In the genomic region with DNA sequence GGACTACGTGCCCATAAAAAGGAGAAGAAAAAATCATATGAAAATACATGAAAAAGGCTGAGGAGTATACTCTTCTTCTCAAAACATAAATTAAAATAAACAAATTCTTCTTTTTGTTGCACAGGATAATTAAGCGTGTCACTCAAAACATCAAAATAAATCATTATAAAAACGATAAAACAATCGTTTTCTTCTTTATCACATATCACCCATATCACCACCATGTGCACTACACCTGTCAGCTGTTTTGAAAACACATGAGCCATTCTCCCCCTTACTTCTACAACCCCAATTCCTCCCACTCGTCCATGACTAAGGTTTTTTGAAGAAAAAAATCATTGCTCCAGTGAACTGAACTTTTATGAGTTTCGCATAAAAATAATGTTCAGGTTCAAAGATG, we compare ENCODE assay signal across 6 worm cellular contexts.
TF ChIP-seq lines count a peak whose summit lies in the region.

No protein-coding gene starts in this region.

TF ChIP-seq in whole organism, L1 larva, 84 proteins besides CTCF, POLR2A, EP300 and RAD21:
- peak; percentile 6 for TF ChIP-seq nhr-20 (tag; optimal IDR thresholded peaks at IDR 0.05; lab: Kevin White, UChicago)
- TF ChIP-seq ets-5 (GFP tag; IDR thresholded peaks at IDR 0.05; lab: Robert Waterston, UW), result no peak
- TF ChIP-seq nhr-19 (GFP tag; conservative IDR thresholded peaks at IDR 0.05; lab: Robert Waterston, UW), result peak; percentile 36; the same call in 1 of the 2 replicates
- no peak for TF ChIP-seq nhr-12 (tag; optimal IDR thresholded peaks at IDR 0.05; lab: Kevin White, UChicago)
- no peak for TF ChIP-seq dpl-1 (GFP tag; optimal IDR thresholded peaks at IDR 0.05; lab: Kevin White, UChicago)
- peak; percentile 70 for TF ChIP-seq lin-14 (GFP tag; optimal IDR thresholded peaks at IDR 0.05; lab: Kevin White, UChicago)
- peak; percentile 68 for TF ChIP-seq lin-39 (tag; optimal IDR thresholded peaks at IDR 0.05; lab: Kevin White, UChicago)
- peak; percentile 75 for TF ChIP-seq rnt-1 (tag; optimal IDR thresholded peaks at IDR 0.05; lab: Kevin White, UChicago)
- peak; percentile 65 for TF ChIP-seq nhr-71 (tag; optimal IDR thresholded peaks at IDR 0.05; lab: Kevin White, UChicago)
- peak in 1 of 2 experiments; percentile 12 for TF ChIP-seq mdl-1 (tag; optimal IDR thresholded peaks at IDR 0.05; lab: Kevin White, UChicago)
- peak; percentile 21 for TF ChIP-seq snu-23 (GFP tag; optimal IDR thresholded peaks at IDR 0.05; lab: Kevin White, UChicago)
- no peak for TF ChIP-seq ama-1 (optimal IDR thresholded peaks at IDR 0.05; lab: Kevin White, UChicago)
- peak; percentile 12 for TF ChIP-seq snpc-4 (tag; optimal IDR thresholded peaks at IDR 0.05; lab: Kevin White, UChicago)
- peak in 1 of 2 experiments; percentile 28 for TF ChIP-seq lsy-2 (tag; optimal IDR thresholded peaks at IDR 0.05; lab: Kevin White, UChicago)

TF ChIP-seq in whole organism, L2 larva, 48 proteins besides CTCF, POLR2A, EP300 and RAD21:
- TF ChIP-seq lsy-2 (tag; optimal IDR thresholded peaks at IDR 0.05; lab: Kevin White, UChicago) (peak in 1 of 2 experiments; percentile 16), mab-5 (tag; optimal IDR thresholded peaks at IDR 0.05; lab: Kevin White, UChicago) (peak; percentile 33), nhr-11 (tag; optimal IDR thresholded peaks at IDR 0.05; lab: Kevin White, UChicago) (no peak), aly-2 (tag; optimal IDR thresholded peaks at IDR 0.05; lab: Kevin White, UChicago) (no peak), sma-9 (GFP tag; optimal IDR thresholded peaks at IDR 0.05; lab: Kevin White, UChicago) (peak; percentile 27), sma-9 (tag; optimal IDR thresholded peaks at IDR 0.05; lab: Kevin White, UChicago) (no peak), nhr-129 (tag; optimal IDR thresholded peaks at IDR 0.05; lab: Kevin White, UChicago) (peak; percentile 34)

TF ChIP-seq in whole organism, L3 larva, 47 proteins besides CTCF, POLR2A, EP300 and RAD21:
- peak; percentile 47 for TF ChIP-seq egl-5 (tag; optimal IDR thresholded peaks at IDR 0.05; lab: Kevin White, UChicago)
- TF ChIP-seq nhr-67 (tag; optimal IDR thresholded peaks at IDR 0.05; lab: Kevin White, UChicago), result no peak

TF ChIP-seq in whole organism, L4 larva, 104 proteins besides CTCF, POLR2A, EP300 and RAD21:
- TF ChIP-seq pqm-1 (tag; optimal IDR thresholded peaks at IDR 0.05; lab: Kevin White, UChicago), result no peak
- no peak for TF ChIP-seq Y75B8A.6 (GFP tag; IDR thresholded peaks at IDR 0.05; lab: Robert Waterston, UW)
- no peak for TF ChIP-seq rbr-2 (tag; optimal IDR thresholded peaks at IDR 0.05; lab: Kevin White, UChicago)
- TF ChIP-seq arid-1 (GFP tag; conservative IDR thresholded peaks at IDR 0.05; lab: Robert Waterston, UW), result no peak
- TF ChIP-seq ceh-82 (tag; optimal IDR thresholded peaks at IDR 0.05; lab: Kevin White, UChicago), result no peak
- TF ChIP-seq nhr-6 (tag; optimal IDR thresholded peaks at IDR 0.05; lab: Kevin White, UChicago), result no peak
- peak in 1 of 2 experiments; percentile 18 for TF ChIP-seq unc-62 (GFP tag; optimal IDR thresholded peaks at IDR 0.05 in 1 of 2; lab: Kevin White, UChicago)
- TF ChIP-seq unc-62 (tag; optimal IDR thresholded peaks at IDR 0.05; lab: Kevin White, UChicago), result no peak
- no peak for TF ChIP-seq ceh-28 (tag; optimal IDR thresholded peaks at IDR 0.05; lab: Kevin White, UChicago)
- no peak for TF ChIP-seq fos-1 (tag; optimal IDR thresholded peaks at IDR 0.05; lab: Kevin White, UChicago)
- no peak for TF ChIP-seq spr-1 (tag; optimal IDR thresholded peaks at IDR 0.05; lab: Kevin White, UChicago)
- TF ChIP-seq F26F4.8 (GFP tag; conservative IDR thresholded peaks at IDR 0.05; lab: Robert Waterston, UW), result no peak
- peak; percentile 21 for TF ChIP-seq hlh-30 (tag; optimal IDR thresholded peaks at IDR 0.05; lab: Kevin White, UChicago; ENCODE audit: insufficient read depth)
- no peak for TF ChIP-seq spr-3 (GFP tag; optimal IDR thresholded peaks at IDR 0.05; lab: Kevin White, UChicago)
TF ChIP-seq in whole organism, L4 larva: peak in this region for 2.

TF ChIP-seq in whole organism, late embryonic, 69 proteins besides CTCF, POLR2A, EP300 and RAD21:
- TF ChIP-seq gmeb-2 (tag; optimal IDR thresholded peaks at IDR 0.05; lab: Kevin White, UChicago) (no peak), unc-55 (GFP tag; optimal IDR thresholded peaks at IDR 0.05; lab: Kevin White, UChicago) (peak; percentile 43), dmd-4 (tag; optimal IDR thresholded peaks at IDR 0.05; lab: Kevin White, UChicago; ENCODE audit: borderline replicate concordance) (no peak)

TF ChIP-seq in whole organism, mixed stage, embryonic, 35 proteins besides CTCF, POLR2A, EP300 and RAD21:
- TF ChIP-seq lin-13 (tag; optimal IDR thresholded peaks at IDR 0.05; lab: Kevin White, UChicago) (no peak), mls-2 (tag; optimal IDR thresholded peaks at IDR 0.05; lab: Kevin White, UChicago) (no peak), unc-62 (GFP tag; optimal IDR thresholded peaks at IDR 0.05; lab: Kevin White, UChicago) (peak; percentile 84), bed-3 (GFP tag; optimal IDR thresholded peaks at IDR 0.05; lab: Kevin White, UChicago) (no peak), hlh-1 (tag; optimal IDR thresholded peaks at IDR 0.05; lab: Kevin White, UChicago) (peak; percentile 15), mab-5 (tag; optimal IDR thresholded peaks at IDR 0.05; lab: Kevin White, UChicago) (peak; percentile 53)
TF ChIP-seq in whole organism, mixed stage, embryonic: peak in this region for 3.
